Worm (Caenorhabditis elegans) whole organism, L4/young adult: Measurements from ENCODE around the gene srh-7.

Experiments
- W03F9.2 ChIP-seq: fragments of 150-350 bp; optimal IDR thresholded peaks from 2 replicates; lab custom pipeline; 2014; ENCODE audit warnings: missing biosample characterization, missing genetic modification characterization
- dao-5 ChIP-seq: sonication (generic microtip); optimal IDR thresholded peaks from 2 replicates; lab custom pipeline; 2016; ENCODE audit warnings: missing genotype, missing genetic modification characterization, moderate library complexity, missing compliant biosample characterization
- him-1 ChIP-seq: sonication (generic microtip); optimal IDR thresholded peaks from 2 replicates; lab custom pipeline; 2016; ENCODE audit warnings: missing genotype, missing genetic modification reagents, missing genetic modification characterization, missing compliant biosample characterization

srh-7 gene

ce11 chrV:4007927-4008326, at the start of gene srh-7:
TSS of gene srh-7 (plus strand) at chrV:4008227.
- TF ChIP-seq dao-5 (tag; lab: Kevin White, UChicago) (no peak), W03F9.2 (no peak), him-1 (no peak)

- no peak for TF ChIP-seq dao-5 (tag; lab: Kevin White, UChicago)
- no peak for TF ChIP-seq W03F9.2
- TF ChIP-seq him-1, result no peak
Measured at ce11 chrV:3961235-3961634, 46.8 kb upstream of the srh-7 start, which contains the start of gene cyp-34A6. TSS of gene cyp-34A6 (minus strand) at chrV:3961335.

- no peak for TF ChIP-seq dao-5 (tag; lab: Kevin White, UChicago)
- no peak for TF ChIP-seq W03F9.2
- no peak for TF ChIP-seq him-1
Measured at ce11 chrV:3963715-3964114, 44.3 kb upstream of the srh-7 start, which contains the start of gene cyp-34A7. TSS of gene cyp-34A7 (minus strand) at chrV:3963815.

- no peak for TF ChIP-seq W03F9.2
- no peak for TF ChIP-seq him-1
- TF ChIP-seq dao-5 (tag; lab: Kevin White, UChicago), result no peak
Measured at ce11 chrV:3967762-3968161, 40.3 kb upstream of the srh-7 start, which contains the start of gene cyp-34A8. TSS of gene cyp-34A8 (minus strand) at chrV:3967823.

- TF ChIP-seq W03F9.2, result no peak
- TF ChIP-seq dao-5 (tag; lab: Kevin White, UChicago), result no peak
- no peak for TF ChIP-seq him-1
Measured at ce11 chrV:3968929-3969328, 39.1 kb upstream of the srh-7 start.

- TF ChIP-seq him-1, result no peak
- TF ChIP-seq W03F9.2, result no peak
- TF ChIP-seq dao-5 (tag; lab: Kevin White, UChicago), result no peak
Measured at ce11 chrV:3969664-3970063, 38.4 kb upstream of the srh-7 start.

ce11 chrV:3970410-3970809, 37.6 kb upstream of the srh-7 start, which contains the start of gene cyp-34A9:
TSS of gene cyp-34A9 (minus strand) at chrV:3970540.
- TF ChIP-seq W03F9.2, result no peak
- TF ChIP-seq dao-5 (tag; lab: Kevin White, UChicago), result no peak
- TF ChIP-seq him-1, result no peak

- TF ChIP-seq W03F9.2, result no peak
- no peak for TF ChIP-seq him-1
- no peak for TF ChIP-seq dao-5 (tag; lab: Kevin White, UChicago)
Measured at ce11 chrV:3972846-3973245, 35.2 kb upstream of the srh-7 start, which contains the start of gene cyp-34A10. TSS of gene cyp-34A10 (minus strand) at chrV:3972991.

ce11 chrV:3974361-3974760, 33.7 kb upstream of the srh-7 start, which contains the start of gene str-82:
TSS of gene str-82 (plus strand) at chrV:3974661.
- no peak for TF ChIP-seq W03F9.2
- TF ChIP-seq him-1, result no peak
- no peak for TF ChIP-seq dao-5 (tag; lab: Kevin White, UChicago)

- TF ChIP-seq dao-5 (tag; lab: Kevin White, UChicago), result no peak
- no peak for TF ChIP-seq him-1
- no peak for TF ChIP-seq W03F9.2
Measured at ce11 chrV:3976964-3977363, 31.1 kb upstream of the srh-7 start, which contains the start of gene str-83. TSS of gene str-83 (plus strand) at chrV:3977264.

- TF ChIP-seq him-1 (no peak), dao-5 (tag; lab: Kevin White, UChicago) (no peak), W03F9.2 (no peak)
Measured at ce11 chrV:3979053-3979452, 29.0 kb upstream of the srh-7 start, which contains the start of gene nlp-34. TSS of gene nlp-34 (minus strand) at chrV:3979134.

ce11 chrV:3979819-3980218, 28.2 kb upstream of the srh-7 start, which contains the start of gene nlp-31:
TSS of gene nlp-31 (plus strand) at chrV:3980055.
- TF ChIP-seq W03F9.2 (no peak), dao-5 (tag; lab: Kevin White, UChicago) (no peak), him-1 (no peak)

ce11 chrV:3980228-3980933, 27.6 kb upstream of the srh-7 start:
- TF ChIP-seq dao-5 (tag; lab: Kevin White, UChicago), result no peak
- no peak for TF ChIP-seq him-1

- TF ChIP-seq W03F9.2, result no peak
- TF ChIP-seq him-1, result no peak
- TF ChIP-seq dao-5 (tag; lab: Kevin White, UChicago), result no peak
Measured at ce11 chrV:3981680-3982079, 26.3 kb upstream of the srh-7 start, which contains the start of gene nlp-30. TSS of gene nlp-30 (plus strand) at chrV:3981980.

- TF ChIP-seq him-1, result no peak
- no peak for TF ChIP-seq dao-5 (tag; lab: Kevin White, UChicago)
- no peak for TF ChIP-seq W03F9.2
Measured at ce11 chrV:3984178-3984577, 23.8 kb upstream of the srh-7 start, which contains the start of gene nlp-29. TSS of gene nlp-29 (plus strand) at chrV:3984425.
